Fruit fly (Drosophila melanogaster): Measurements from ENCODE around the gene Axn.

Axn gene

DNA sequence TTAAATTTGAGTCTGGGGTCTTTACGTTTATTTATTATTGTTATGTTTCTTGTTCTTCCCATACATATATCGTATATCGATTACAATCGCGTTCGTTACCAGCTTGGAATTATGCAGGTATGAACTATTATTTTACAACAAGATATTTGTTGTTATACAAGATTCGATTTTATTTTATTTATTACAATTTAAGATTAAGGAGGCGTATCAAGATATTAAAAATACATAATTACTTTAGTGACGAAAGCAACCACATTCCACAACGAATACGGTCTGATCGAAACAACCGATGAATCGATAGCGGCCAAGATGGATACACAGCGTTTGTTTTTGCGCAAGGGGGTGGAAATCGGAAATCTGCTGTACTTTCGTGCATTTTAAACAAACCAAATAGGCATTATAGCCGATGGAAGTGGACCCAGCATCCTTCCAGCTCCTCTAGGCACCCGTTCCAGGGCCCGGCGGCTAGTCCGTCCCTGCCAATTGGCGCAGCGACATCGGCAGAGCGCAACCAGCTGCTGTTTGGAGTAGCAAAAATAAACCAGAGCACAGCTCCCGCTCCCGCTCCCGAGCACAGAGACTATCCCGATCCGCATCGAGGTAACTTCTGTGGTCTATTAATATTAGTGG is 24.9 kb upstream of the Axn start, which contains the start of the genes CG15525 and CG11504 (continued):
- TF ChIP-seq sens-2 (GFP tag; IDR thresholded peaks at IDR 0.05) = no peak
- no peak for TF ChIP-seq CG6813 (GFP tag; optimal IDR thresholded peaks at IDR 0.05)
- no peak for TF ChIP-seq dati (GFP tag; IDR thresholded peaks at IDR 0.05)
- no peak for TF ChIP-seq Oaz (GFP tag; IDR thresholded peaks at IDR 0.05)
- TF ChIP-seq CG14441 (GFP tag; IDR thresholded peaks at IDR 0.05) = peak; percentile 65
- TF ChIP-seq CG12219 (GFP tag; optimal IDR thresholded peaks at IDR 0.05) = no peak
- TF ChIP-seq vnd (GFP tag; IDR thresholded peaks at IDR 0.05; ENCODE audit: partially characterized antibody) = peak; percentile 90
- no peak for TF ChIP-seq so (GFP tag; IDR thresholded peaks at IDR 0.05)
- peak; percentile 73 for TF ChIP-seq CG32772 (GFP tag; IDR thresholded peaks at IDR 0.05)
- peak; percentile 36 for TF ChIP-seq NfI (GFP tag; optimal IDR thresholded peaks at IDR 0.05)
- no peak for TF ChIP-seq CG4360 (GFP tag; IDR thresholded peaks at IDR 0.05)
- TF ChIP-seq ttk (GFP tag; IDR thresholded peaks at IDR 0.05) = peak; percentile 53; the same call in 1 of the 2 replicates
- TF ChIP-seq kni (GFP tag; optimal IDR thresholded peaks at IDR 0.05) = no peak
- no peak for TF ChIP-seq CG30431 (GFP tag; optimal IDR thresholded peaks at IDR 0.05)
- TF ChIP-seq CG13624 (GFP tag; optimal IDR thresholded peaks at IDR 0.05) = peak; percentile 65
- no peak for TF ChIP-seq yki (optimal IDR thresholded peaks at IDR 0.05)
- no peak for TF ChIP-seq Vsx1 (GFP tag; optimal IDR thresholded peaks at IDR 0.05)
- no peak for TF ChIP-seq CG16815 (GFP tag; optimal IDR thresholded peaks at IDR 0.05)
- no peak for TF ChIP-seq CG11695 (GFP tag; IDR thresholded peaks at IDR 0.05)
- no peak for TF ChIP-seq CG3163 (GFP tag; optimal IDR thresholded peaks at IDR 0.05)
- TF ChIP-seq Fer3 (tag; optimal IDR thresholded peaks at IDR 0.05) = no peak
- TF ChIP-seq CG9727 (GFP tag; optimal IDR thresholded peaks at IDR 0.05) = peak; percentile 25
- TF ChIP-seq toy (GFP tag; IDR thresholded peaks at IDR 0.05) = no peak
- TF ChIP-seq Fer1 (GFP tag; optimal IDR thresholded peaks at IDR 0.05) = no peak
- peak; percentile 43; the same call in 1 of the 2 replicates for TF ChIP-seq Nf-YA (GFP tag; IDR thresholded peaks at IDR 0.05)
- no peak for TF ChIP-seq GATAe (GFP tag; conservative IDR thresholded peaks at IDR 0.05)
- TF ChIP-seq MBD-R2 (GFP tag; IDR thresholded peaks at IDR 0.05) = peak; percentile 95
- TF ChIP-seq CG8089 (GFP tag; optimal IDR thresholded peaks at IDR 0.05) = peak; percentile 16
- no peak; the same call in 2 of the 3 replicates for TF ChIP-seq croc (GFP tag; conservative IDR thresholded peaks at IDR 0.05)
- peak; percentile 32 for TF ChIP-seq Dp (GFP tag; optimal IDR thresholded peaks at IDR 0.05)
- TF ChIP-seq CG2889 (GFP tag; IDR thresholded peaks at IDR 0.05) = no peak
- peak; percentile 36; the same call in 1 of the 2 replicates for TF ChIP-seq seq (GFP tag; IDR thresholded peaks at IDR 0.05)
- TF ChIP-seq pan (optimal IDR thresholded peaks at IDR 0.05) = no peak
- no peak for TF ChIP-seq pan (GFP tag; optimal IDR thresholded peaks at IDR 0.05 in 1 of 2, IDR thresholded peaks at IDR 0.05 in 1 of 2)
- TF ChIP-seq Bgb (GFP tag; IDR thresholded peaks at IDR 0.05; ENCODE audit: partially characterized antibody) = peak; percentile 91
- TF ChIP-seq gfzf (GFP tag; optimal IDR thresholded peaks at IDR 0.05) = peak; percentile 42
- TF ChIP-seq Spps (tag; optimal IDR thresholded peaks at IDR 0.05) = peak; percentile 46
- no peak for TF ChIP-seq Myb (GFP tag; optimal IDR thresholded peaks at IDR 0.05)
- TF ChIP-seq shn (GFP tag; optimal IDR thresholded peaks at IDR 0.05) = peak; percentile 51
- no peak for TF ChIP-seq Doc2 (GFP tag; IDR thresholded peaks at IDR 0.05)
- TF ChIP-seq CG14965 (GFP tag; optimal IDR thresholded peaks at IDR 0.05; ENCODE audit: borderline replicate concordance) = no peak
- TF ChIP-seq cg (GFP tag; optimal IDR thresholded peaks at IDR 0.05) = no peak
- TF ChIP-seq CHES-1-like (GFP tag; optimal IDR thresholded peaks at IDR 0.05) = peak; percentile 64
- no peak for TF ChIP-seq h (optimal IDR thresholded peaks at IDR 0.05)
- TF ChIP-seq chif (GFP tag; optimal IDR thresholded peaks at IDR 0.05) = peak in 1 of 2 experiments; percentile 42
- no peak for TF ChIP-seq ab (GFP tag; optimal IDR thresholded peaks at IDR 0.05)
- peak; percentile 58 for TF ChIP-seq CG30020 (tag; optimal IDR thresholded peaks at IDR 0.05)
- peak; percentile 51 for TF ChIP-seq az2 (GFP tag; optimal IDR thresholded peaks at IDR 0.05)
- no peak for TF ChIP-seq CG15269 (tag; optimal IDR thresholded peaks at IDR 0.05)
- peak; percentile 13; the same call in 1 of the 2 replicates for TF ChIP-seq danr (GFP tag; IDR thresholded peaks at IDR 0.05)
- peak; percentile 28; the same call in 1 of the 3 replicates for TF ChIP-seq zen2 (GFP tag; IDR thresholded peaks at IDR 0.05; ENCODE audit: partially characterized antibody)

Measured in whole organism, embryonic.